Worm (Caenorhabditis elegans): ENCODE data around the gene pyt-1.
A peak's percentile ranks its signal among the peaks of the same experiment; 100 is the strongest.

- TF ChIP-seq aha-1 (tag), result no peak
- no peak for TF ChIP-seq jun-1 (tag; optimal IDR thresholded peaks at IDR 0.05)
- no peak for TF ChIP-seq ces-1 (GFP tag; optimal IDR thresholded peaks at IDR 0.05)
- no peak for TF ChIP-seq nhr-237 (tag; optimal IDR thresholded peaks at IDR 0.05)
- TF ChIP-seq unc-39 (tag; optimal IDR thresholded peaks at IDR 0.05), result no peak
- TF ChIP-seq mdl-1 (tag; optimal IDR thresholded peaks at IDR 0.05), result peak in 1 of 2 experiments; percentile 37
- TF ChIP-seq lsy-2 (tag; optimal IDR thresholded peaks at IDR 0.05), result no peak
- no peak for TF ChIP-seq unc-130 (GFP tag; optimal IDR thresholded peaks at IDR 0.05)
- no peak for TF ChIP-seq spr-1 (tag; optimal IDR thresholded peaks at IDR 0.05)
- TF ChIP-seq unc-62 (GFP tag; optimal IDR thresholded peaks at IDR 0.05 in 1 of 2), result no peak
- no peak for TF ChIP-seq unc-62 (tag; optimal IDR thresholded peaks at IDR 0.05)
Observed at ce11 chrV:10190081-10190556, 39.0 kb downstream of the pyt-1 start, which contains the start of gene ZK856.5.
